Worm (Caenorhabditis elegans): ENCODE data around the gene pmp-1.

The pmp-1 gene

DNA sequence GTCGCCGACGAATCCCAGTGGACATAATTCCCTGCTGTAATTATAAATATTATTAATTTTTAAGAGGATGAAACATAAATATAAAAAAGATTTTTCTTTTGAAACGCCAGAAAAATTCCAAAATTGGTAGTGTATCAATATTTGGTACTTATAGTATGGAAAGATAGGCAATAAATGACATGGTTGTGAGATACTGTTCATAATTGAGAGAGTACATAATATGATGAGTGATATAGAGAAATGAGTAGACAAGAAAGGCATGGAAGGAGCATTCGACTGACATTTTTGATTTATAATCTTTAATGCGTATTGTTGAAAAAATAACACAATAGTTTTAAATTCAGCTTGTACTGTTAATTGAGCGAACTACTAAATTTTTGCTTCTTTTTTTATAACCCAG, 14.0 kb upstream of the pmp-1 start, which contains the start of gene C44B7.11:
TSS of gene C44B7.11 (minus strand) at position 34 of the 400 bp plus-strand sequence.
- TF ChIP-seq php-3 (GFP tag; IDR thresholded peaks at IDR 0.05), result no peak
- TF ChIP-seq nhr-111 (GFP tag; optimal IDR thresholded peaks at IDR 0.05), result no peak
- TF ChIP-seq dmd-6 (GFP tag; IDR thresholded peaks at IDR 0.05), result no peak; the same call in 1 of the 2 replicates
- peak; percentile 46 for TF ChIP-seq nhr-28 (tag; optimal IDR thresholded peaks at IDR 0.05)
- peak; percentile 10 for TF ChIP-seq dve-1 (tag; optimal IDR thresholded peaks at IDR 0.05; ENCODE audit: insufficient read depth)
- TF ChIP-seq pqm-1 (tag; optimal IDR thresholded peaks at IDR 0.05), result peak; percentile 64
- no peak for TF ChIP-seq zag-1 (tag; optimal IDR thresholded peaks at IDR 0.05)
- no peak for TF ChIP-seq lir-3 (tag; optimal IDR thresholded peaks at IDR 0.05)
- TF ChIP-seq zfp-2 (tag; optimal IDR thresholded peaks at IDR 0.05), result no peak
- no peak for TF ChIP-seq T26A8.4 (GFP tag; IDR thresholded peaks at IDR 0.05)
- TF ChIP-seq nhr-237 (tag; optimal IDR thresholded peaks at IDR 0.05), result no peak
- no peak for TF ChIP-seq skn-1 (tag; optimal IDR thresholded peaks at IDR 0.05)
- TF ChIP-seq cey-2 (tag; optimal IDR thresholded peaks at IDR 0.05; ENCODE audit: borderline replicate concordance, insufficient read depth), result no peak
- TF ChIP-seq hif-1 (tag; optimal IDR thresholded peaks at IDR 0.05), result no peak
- TF ChIP-seq ztf-7 (tag; optimal IDR thresholded peaks at IDR 0.05), result peak; percentile 19
- no peak for TF ChIP-seq aly-2 (tag; optimal IDR thresholded peaks at IDR 0.05)
- no peak for TF ChIP-seq fos-1 (tag; optimal IDR thresholded peaks at IDR 0.05)
- TF ChIP-seq daf-16 (GFP tag; optimal IDR thresholded peaks at IDR 0.05), result no peak
- peak; percentile 32 for TF ChIP-seq daf-16 (tag; optimal IDR thresholded peaks at IDR 0.05)
- no peak for TF ChIP-seq nhr-76 (tag; optimal IDR thresholded peaks at IDR 0.05)

DNA sequence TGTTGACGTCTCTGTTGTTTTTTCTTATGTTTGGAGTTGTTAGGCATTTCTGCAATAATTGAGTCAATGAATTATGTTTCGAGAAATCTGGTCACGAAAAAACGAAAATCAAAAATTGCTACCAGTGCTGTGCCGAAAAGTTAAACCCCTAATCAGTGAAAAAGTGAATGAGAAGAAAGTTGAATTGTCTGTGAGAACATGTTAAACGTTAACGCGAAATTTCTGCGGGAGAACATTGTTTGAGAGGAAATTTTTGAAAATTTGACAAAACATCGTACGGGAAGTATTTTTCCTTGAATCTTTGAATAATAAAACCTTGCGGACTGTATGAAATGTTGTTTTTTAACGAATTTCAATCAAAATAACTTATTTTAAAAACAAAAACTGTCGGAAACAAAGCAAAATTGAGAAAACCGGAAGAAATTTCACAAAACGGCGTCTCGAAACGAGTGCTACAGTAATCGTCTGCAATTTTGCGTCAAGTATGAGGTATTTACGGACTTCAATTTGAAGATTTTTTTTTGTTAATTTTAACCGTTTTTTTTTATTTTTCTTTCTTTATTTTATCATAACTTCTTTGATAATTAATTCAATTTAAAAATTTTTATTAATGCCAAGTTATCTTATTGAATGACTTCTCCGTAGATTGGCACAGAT, 10.2 kb upstream of the pmp-1 start, which contains the start of gene adal-1:
TSS of gene adal-1 (minus strand) at position 51 of the 657 bp plus-strand sequence.
- TF ChIP-seq lsy-2 (tag; optimal IDR thresholded peaks at IDR 0.05) (peak in 1 of 2 experiments; percentile 55), zag-1 (tag; optimal IDR thresholded peaks at IDR 0.05) (no peak)

DNA sequence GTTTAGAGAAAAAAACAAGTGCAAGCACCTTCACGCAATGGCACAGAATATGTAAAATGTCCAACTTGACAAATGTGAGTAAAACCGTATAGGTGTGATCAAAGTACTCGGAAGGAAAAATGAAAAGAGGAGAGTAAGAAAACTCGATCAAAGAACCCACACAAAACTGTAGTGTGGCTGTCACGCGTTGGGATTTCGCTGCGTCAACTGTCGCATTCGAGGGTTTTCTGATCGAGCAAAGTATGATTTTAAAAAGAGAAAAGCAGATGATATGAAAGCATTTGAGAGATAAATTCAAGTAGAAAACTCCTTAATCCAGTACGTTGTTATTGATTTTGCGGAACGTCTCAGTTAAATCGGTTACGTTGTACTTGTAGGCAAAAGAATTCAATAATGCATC, 8.3 kb upstream of the pmp-1 start:
- peak; percentile 59 for TF ChIP-seq dmd-6 (GFP tag; IDR thresholded peaks at IDR 0.05)
- peak; percentile 73 for TF ChIP-seq nhr-10 (tag; optimal IDR thresholded peaks at IDR 0.05)
- no peak for TF ChIP-seq zfp-2 (tag; optimal IDR thresholded peaks at IDR 0.05)
- no peak for TF ChIP-seq aha-1 (tag)
- no peak for TF ChIP-seq daf-19 (GFP tag; conservative IDR thresholded peaks at IDR 0.05)
- TF ChIP-seq nhr-42 (GFP tag; IDR thresholded peaks at IDR 0.05), result no peak
- TF ChIP-seq mep-1 (tag; optimal IDR thresholded peaks at IDR 0.05), result peak; percentile 48
- peak; percentile 7; the same call in 1 of the 2 replicates for TF ChIP-seq pha-4 (GFP tag; IDR thresholded peaks at IDR 0.05)
- TF ChIP-seq pha-4 (tag; optimal IDR thresholded peaks at IDR 0.05), result no peak
- TF ChIP-seq lsy-2 (tag; optimal IDR thresholded peaks at IDR 0.05), result peak; percentile 53 to 54
- no peak for TF ChIP-seq snpc-4 (tag; optimal IDR thresholded peaks at IDR 0.05)
- peak; percentile 91 for TF ChIP-seq hlh-11 (tag; optimal IDR thresholded peaks at IDR 0.05)
- TF ChIP-seq zfp-3 (GFP tag; conservative IDR thresholded peaks at IDR 0.05), result 0 out of 2 replicates have a peak, but pooled peaks have one; percentile 41
- TF ChIP-seq mdl-1 (tag; optimal IDR thresholded peaks at IDR 0.05), result peak in 1 of 2 experiments; percentile 63
- no peak for TF ChIP-seq vab-7 (GFP tag; IDR thresholded peaks at IDR 0.05)
- no peak for TF ChIP-seq lir-3 (tag; optimal IDR thresholded peaks at IDR 0.05)
- peak; percentile 90 for TF ChIP-seq hlh-30 (tag; optimal IDR thresholded peaks at IDR 0.05; ENCODE audit: insufficient read depth)
- TF ChIP-seq jun-1 (tag; optimal IDR thresholded peaks at IDR 0.05), result no peak
- no peak for TF ChIP-seq T20F7.1 (GFP tag; optimal IDR thresholded peaks at IDR 0.05)
- no peak for TF ChIP-seq dmd-9 (GFP tag; IDR thresholded peaks at IDR 0.05)
- no peak for TF ChIP-seq daf-16 (GFP tag; optimal IDR thresholded peaks at IDR 0.05)
- peak; percentile 22 for TF ChIP-seq daf-16 (tag; optimal IDR thresholded peaks at IDR 0.05)
- no peak for TF ChIP-seq F44E2.7 (GFP tag; IDR thresholded peaks at IDR 0.05)
- TF ChIP-seq attf-4 (tag; optimal IDR thresholded peaks at IDR 0.05), result no peak
- TF ChIP-seq mdt-29 (GFP tag; IDR thresholded peaks at IDR 0.05), result peak; percentile 87
- no peak for TF ChIP-seq F49E8.2 (tag; optimal IDR thresholded peaks at IDR 0.05; ENCODE audit: borderline replicate concordance)
- TF ChIP-seq ZK546.5 (tag; optimal IDR thresholded peaks at IDR 0.05), result no peak
- no peak for TF ChIP-seq unc-39 (tag; optimal IDR thresholded peaks at IDR 0.05)
- peak; percentile 84 for TF ChIP-seq dve-1 (tag; optimal IDR thresholded peaks at IDR 0.05; ENCODE audit: insufficient read depth)
- no peak for TF ChIP-seq unc-130 (GFP tag; optimal IDR thresholded peaks at IDR 0.05)
- no peak for TF ChIP-seq tag-97 (GFP tag; IDR thresholded peaks at IDR 0.05)
- TF ChIP-seq madf-9 (GFP tag; conservative IDR thresholded peaks at IDR 0.05), result no peak
- peak; percentile 96 for TF ChIP-seq nhr-28 (tag; optimal IDR thresholded peaks at IDR 0.05)

All from whole organism, L4 larva.